Worm (Caenorhabditis elegans) whole organism, midembryonic: ENCODE measurements around the gene istr-1.

Experiments used
- T22C8.4 ChIP-seq: fragments of 200-800 bp; sonication (Bioruptor generic); IDR thresholded peaks from 2 replicates; pipeline ENCODE4 v1.3.6; 2022; ENCODE audit warnings: missing genetic modification characterization, missing compliant biosample characterization
- cog-1 ChIP-seq: sonication (generic microtip); optimal IDR thresholded peaks from 2 replicates; lab custom pipeline; 2016; ENCODE audit warnings: missing genetic modification characterization, missing compliant biosample characterization
- flt-1 ChIP-seq: fragments of 200-800 bp; sonication (Bioruptor generic); IDR thresholded peaks from 2 replicates; pipeline ENCODE4 v1.3.6; 2022; ENCODE audit warnings: missing genetic modification characterization, missing compliant biosample characterization
- klf-2 ChIP-seq: fragments of 200-800 bp; sonication (Bioruptor generic); conservative IDR thresholded peaks from 2 replicates; pipeline ENCODE4 v1.3.6; 2022; ENCODE audit warnings: missing genetic modification reagents, missing genetic modification characterization, missing compliant biosample characterization
- tab-1 ChIP-seq: fragments of 200-800 bp; sonication (Bioruptor generic); IDR thresholded peaks from 2 replicates; pipeline ENCODE4 v1.3.6; 2022; ENCODE audit warnings: missing genetic modification characterization, missing compliant biosample characterization
- ztf-23 ChIP-seq: fragments of 200-800 bp; sonication (Bioruptor generic); IDR thresholded peaks from 2 replicates; pipeline ENCODE4 v1.3.6; 2022; ENCODE audit warnings: missing genetic modification reagents, missing genetic modification characterization, missing compliant biosample characterization
- ztf-29 ChIP-seq: fragments of 200-800 bp; sonication (Bioruptor generic); IDR thresholded peaks from 2 replicates; pipeline ENCODE4 v1.3.6; 2022; ENCODE audit warnings: missing genetic modification reagents, missing genetic modification characterization, missing compliant biosample characterization

- TF ChIP-seq T22C8.4 (GFP tag; lab: Robert Waterston, UW) (no peak), cog-1 (no peak), flt-1 (GFP tag; lab: Robert Waterston, UW) (no peak), ztf-23 (GFP tag; lab: Robert Waterston, UW) (no peak), ztf-29 (GFP tag; lab: Robert Waterston, UW) (no peak), klf-2 (GFP tag; lab: Robert Waterston, UW) (no peak), tab-1 (GFP tag; lab: Robert Waterston, UW) (no peak)
These were observed 47.3 kb downstream of the istr-1 start, which contains the start of gene C15C8.7 for ce11 chrV:12744979-12745378.
